Fruit fly (Drosophila melanogaster) whole organism, embryonic: ENCODE results near the gene CG31360.

ENCODE experiments used
- Antp ChIP-seq: fragments of 200-800 bp; sonication (Bioruptor generic); optimal IDR thresholded peaks from 3 replicates; lab custom pipeline; 2016; ENCODE audit warnings: missing biosample characterization, missing genetic modification characterization
- CG1024 ChIP-seq: fragments of 200-800 bp; sonication (Bioruptor generic); IDR thresholded peaks from 2 replicates; pipeline ENCODE4 v1.3.6; 2022; ENCODE audit warnings: missing biosample characterization, missing genetic modification characterization
- CG10431 ChIP-seq: fragments of 200-800 bp; sonication (Bioruptor generic); optimal IDR thresholded peaks from 3 replicates; lab custom pipeline; 2018; ENCODE audit warnings: missing biosample characterization, mild to moderate bottlenecking, missing genetic modification characterization
- CG11456 ChIP-seq: fragments of 200-800 bp; sonication (Bioruptor generic); IDR thresholded peaks from 3 replicates; pipeline ENCODE4 v1.3.6; 2022; ENCODE audit warnings: missing biosample characterization, missing genetic modification characterization
- CG11504 ChIP-seq: fragments of 200-800 bp; sonication (Bioruptor generic); optimal IDR thresholded peaks from 3 replicates; lab custom pipeline; 2019; ENCODE audit warnings: missing biosample characterization, mild to moderate bottlenecking, missing genetic modification characterization, moderate library complexity
- CG11723 ChIP-seq: fragments of 200-800 bp; sonication (Bioruptor generic); optimal IDR thresholded peaks from 2 replicates; lab custom pipeline; 2017; ENCODE audit warnings: missing biosample characterization, mild to moderate bottlenecking, missing genetic modification characterization
- CG15479 ChIP-seq: fragments of 200-800 bp; sonication (Bioruptor generic); optimal IDR thresholded peaks from 3 replicates; lab custom pipeline; 2019; ENCODE audit warnings: missing biosample characterization, mild to moderate bottlenecking, missing genetic modification characterization, moderate library complexity
- CG17802 ChIP-seq: fragments of 200-800 bp; sonication (Bioruptor generic); optimal IDR thresholded peaks from 2 replicates; lab custom pipeline; 2018; ENCODE audit warnings: missing biosample characterization, mild to moderate bottlenecking, missing genetic modification characterization, moderate library complexity
- CG18476 ChIP-seq: fragments of 200-800 bp; sonication (Bioruptor generic); optimal IDR thresholded peaks from 2 replicates; lab custom pipeline; 2016; ENCODE audit warnings: missing biosample characterization, mild to moderate bottlenecking, missing genetic modification characterization
- CG2202 ChIP-seq: fragments of 200-800 bp; sonication (Bioruptor generic); optimal IDR thresholded peaks from 2 replicates; lab custom pipeline; 2018; ENCODE audit warnings: missing biosample characterization, mild to moderate bottlenecking, missing genetic modification characterization
- CG3726 ChIP-seq: fragments of 200-800 bp; sonication (Bioruptor generic); IDR thresholded peaks from 3 replicates; pipeline ENCODE4, ENCODE4 v1.3.6; 2022; ENCODE audit warnings: missing biosample characterization, missing genetic modification characterization
- CG43689 ChIP-seq: fragments of 200-800 bp; sonication (Bioruptor generic); IDR thresholded peaks from 2 replicates; pipeline ENCODE4 v1.3.6; 2022; ENCODE audit warnings: missing biosample characterization, missing genetic modification characterization
- CG4617 ChIP-seq: fragments of 200-800 bp; sonication (Bioruptor generic); optimal IDR thresholded peaks from 3 replicates; lab custom pipeline; 2016; ENCODE audit warnings: missing biosample characterization, missing genetic modification characterization, borderline replicate concordance
- CG5180 ChIP-seq: fragments of 200-800 bp; sonication (Bioruptor generic); optimal IDR thresholded peaks from 3 replicates; lab custom pipeline; 2017; ENCODE audit warnings: missing biosample characterization, missing genetic modification characterization, mild to moderate bottlenecking, moderate library complexity, missing genetic modification reagents
- CG5245 ChIP-seq: fragments of 200-800 bp; sonication (Bioruptor generic); optimal IDR thresholded peaks from 3 replicates; lab custom pipeline; 2016; ENCODE audit warnings: missing biosample characterization, missing genetic modification characterization
- CG6254 ChIP-seq: fragments of 200-800 bp; sonication (Bioruptor generic); optimal IDR thresholded peaks from 3 replicates; lab custom pipeline; 2017; ENCODE audit warnings: mild to moderate bottlenecking, missing biosample characterization, missing genetic modification reagents, missing genetic modification characterization
- CG6765 ChIP-seq: fragments of 200-800 bp; sonication (Bioruptor generic); optimal IDR thresholded peaks from 3 replicates; lab custom pipeline; 2017; ENCODE audit warnings: missing biosample characterization, mild to moderate bottlenecking, missing genetic modification characterization
- CG6854 ChIP-seq: fragments of 200-800 bp; sonication (Bioruptor generic); optimal IDR thresholded peaks from 3 replicates; lab custom pipeline; 2017; ENCODE audit warnings: missing biosample characterization, mild to moderate bottlenecking, missing genetic modification characterization
- CG8290 ChIP-seq, 3 experiments: fragments of 200-800 bp; sonication (Bioruptor generic); optimal IDR thresholded peaks; 2 replicates each; lab custom pipeline; 2016 to 2019; ENCODE audit warnings: missing biosample characterization in 3 of 3, missing genetic modification characterization in 3 of 3, mild to moderate bottlenecking in 2 of 3, moderate library complexity in 1 of 3
- CG8478 ChIP-seq: fragments of >200 bp; optimal IDR thresholded peaks from 2 replicates; lab custom pipeline; 2018
- CTCF ChIP-seq: fragments of 200-800 bp; sonication (Bioruptor generic); optimal IDR thresholded peaks from 2 replicates; lab custom pipeline; 2017; ENCODE audit warnings: missing biosample characterization, mild to moderate bottlenecking, missing genetic modification characterization, moderate library complexity
- Dad ChIP-seq: fragments of 200-800 bp; sonication (Bioruptor generic); optimal IDR thresholded peaks from 3 replicates; lab custom pipeline; 2016; ENCODE audit warnings: missing biosample characterization, missing genetic modification characterization
- Dip2 ChIP-seq: fragments of 200-800 bp; sonication (Bioruptor generic); IDR thresholded peaks from 2 replicates; pipeline ENCODE4 v1.3.6; 2022; ENCODE audit warnings: missing biosample characterization, missing genetic modification characterization
- Dip3 ChIP-seq: fragments of 200-800 bp; sonication (Bioruptor generic); optimal IDR thresholded peaks from 3 replicates; lab custom pipeline; 2016; ENCODE audit warnings: missing biosample characterization, missing genetic modification characterization
- E2f1 ChIP-seq: fragments of 200-800 bp; sonication (Bioruptor generic); IDR thresholded peaks from 2 replicates; pipeline ENCODE4 v1.3.6; 2022; ENCODE audit warnings: missing biosample characterization, missing genetic modification characterization
- ERR ChIP-seq: fragments of 200-800 bp; sonication (Bioruptor generic); optimal IDR thresholded peaks from 2 replicates; lab custom pipeline; 2016; ENCODE audit warnings: missing biosample characterization, missing genetic modification characterization
- Hmx ChIP-seq: fragments of 200-800 bp; sonication (Bioruptor generic); optimal IDR thresholded peaks from 2 replicates; lab custom pipeline; 2016; ENCODE audit warnings: missing biosample characterization, missing genetic modification characterization
- Hr39 ChIP-seq: fragments of >200 bp; optimal IDR thresholded peaks from 2 replicates; lab custom pipeline; 2017
- Mad ChIP-seq: fragments of 200-800 bp; sonication (Bioruptor generic); optimal IDR thresholded peaks from 2 replicates; lab custom pipeline; 2016; ENCODE audit warnings: missing biosample characterization, missing genetic modification characterization
- Med ChIP-seq: fragments of 200-800 bp; sonication (Bioruptor generic); peaks from one replicate; lab custom pipeline; 2016; ENCODE audit warnings: missing biosample characterization, missing genetic modification characterization, mild to moderate bottlenecking, inconsistent platforms, moderate library complexity
- NC2β ChIP-seq: fragments of 200-800 bp; sonication (Bioruptor generic); optimal IDR thresholded peaks from 2 replicates; lab custom pipeline; 2016; ENCODE audit warnings: missing biosample characterization, missing genetic modification characterization
- Neu2 ChIP-seq: fragments of 200-800 bp; sonication (Bioruptor generic); optimal IDR thresholded peaks from 3 replicates; lab custom pipeline; 2016; ENCODE audit warnings: missing biosample characterization, missing genetic modification characterization, borderline replicate concordance
- Optix ChIP-seq: fragments of 200-800 bp; sonication (Bioruptor generic); IDR thresholded peaks from 3 replicates; pipeline ENCODE4 v1.3.6; 2022; ENCODE audit warnings: missing biosample characterization, missing genetic modification characterization
- Ssrp ChIP-seq: fragments of 200-800 bp; sonication (Bioruptor generic); optimal IDR thresholded peaks from 2 replicates; lab custom pipeline; 2018; ENCODE audit warnings: missing biosample characterization, mild to moderate bottlenecking, missing genetic modification characterization, moderate library complexity
- bcd ChIP-seq: fragments of 200-800 bp; sonication (Bioruptor generic); optimal IDR thresholded peaks from 2 replicates; lab custom pipeline; 2017; ENCODE audit warnings: missing biosample characterization, mild to moderate bottlenecking, missing genetic modification characterization
- chinmo ChIP-seq: fragments of 200-800 bp; sonication (Bioruptor generic); IDR thresholded peaks from 4 replicates; pipeline ENCODE4 v1.3.6; 2022; ENCODE audit warnings: missing biosample characterization, missing genetic modification characterization; ENCODE audit not compliant: partially characterized antibody
- fru ChIP-seq: fragments of >200 bp; optimal IDR thresholded peaks from 2 replicates; lab custom pipeline; 2017
- gcm ChIP-seq: fragments of 200-800 bp; sonication (Bioruptor generic); optimal IDR thresholded peaks from 2 replicates; lab custom pipeline; 2019; ENCODE audit warnings: missing biosample characterization, mild to moderate bottlenecking, missing genetic modification characterization, moderate library complexity
- gsb ChIP-seq: fragments of 200-800 bp; sonication (Bioruptor generic); IDR thresholded peaks from 2 replicates; pipeline ENCODE4 v1.3.6; 2022; ENCODE audit warnings: missing biosample characterization, missing genetic modification characterization
- jing ChIP-seq: fragments of 200-800 bp; sonication (Bioruptor generic); optimal IDR thresholded peaks from 2 replicates; lab custom pipeline; 2018; ENCODE audit warnings: missing biosample characterization, mild to moderate bottlenecking, missing genetic modification characterization
- lov ChIP-seq, 2 experiments: fragments of 200-800 bp in 1 of 2; fragments of >200 bp in 1 of 2; sonication (Bioruptor generic) in 1 of 2; IDR thresholded peaks in 1 of 2; optimal IDR thresholded peaks in 1 of 2; 2 replicates in 1 of 2; 3 replicates in 1 of 2; pipeline versions ENCODE4 v1.3.6 to Lab custom; 2017 to 2022; ENCODE audit warnings: missing biosample characterization in 1 of 2, missing genetic modification characterization in 1 of 2
- nerfin-2 ChIP-seq: fragments of 200-800 bp; sonication (Bioruptor generic); IDR thresholded peaks from 2 replicates; pipeline ENCODE4 v1.3.6; 2022; ENCODE audit warnings: missing biosample characterization, missing genetic modification characterization; ENCODE audit not compliant: partially characterized antibody
- org-1 ChIP-seq: fragments of 200-800 bp; sonication (Bioruptor generic); optimal IDR thresholded peaks from 2 replicates; lab custom pipeline; 2017; ENCODE audit warnings: missing biosample characterization, missing genetic modification characterization
- pros ChIP-seq: fragments of 200-800 bp; sonication (Bioruptor generic); optimal IDR thresholded peaks from 3 replicates; lab custom pipeline; 2019; ENCODE audit warnings: missing biosample characterization, mild to moderate bottlenecking, missing genetic modification characterization, moderate library complexity
- psq ChIP-seq: fragments of 200-800 bp; sonication (Bioruptor generic); optimal IDR thresholded peaks from 2 replicates; lab custom pipeline; 2017; ENCODE audit warnings: missing biosample characterization, missing genetic modification characterization
- pzg ChIP-seq: fragments of 200-800 bp; sonication (Bioruptor generic); optimal IDR thresholded peaks from 3 replicates; lab custom pipeline; 2018; ENCODE audit warnings: missing biosample characterization, mild to moderate bottlenecking, missing genetic modification characterization, moderate library complexity
- run ChIP-seq: fragments of 200-800 bp; sonication (Bioruptor generic); optimal IDR thresholded peaks from 3 replicates; lab custom pipeline; 2018; ENCODE audit warnings: missing biosample characterization, mild to moderate bottlenecking, missing genetic modification characterization
- salm ChIP-seq: fragments of 200-800 bp; sonication (Bioruptor generic); optimal IDR thresholded peaks from 2 replicates; lab custom pipeline; 2018; ENCODE audit warnings: missing biosample characterization, mild to moderate bottlenecking, missing genetic modification characterization
- seq ChIP-seq: fragments of 200-800 bp; sonication (Bioruptor generic); IDR thresholded peaks from 2 replicates; pipeline ENCODE4 v1.3.6; 2022; ENCODE audit warnings: missing biosample characterization, missing genetic modification characterization
- tin ChIP-seq: fragments of 200-800 bp; sonication (Bioruptor generic); optimal IDR thresholded peaks from 3 replicates; lab custom pipeline; 2016; ENCODE audit warnings: missing biosample characterization, missing genetic modification characterization
- zen2 ChIP-seq: fragments of 200-800 bp; sonication (Bioruptor generic); IDR thresholded peaks from 3 replicates; pipeline ENCODE4 v1.3.6; 2022; ENCODE audit warnings: missing biosample characterization, missing genetic modification characterization; ENCODE audit not compliant: partially characterized antibody

Gene CG31360

DNA sequence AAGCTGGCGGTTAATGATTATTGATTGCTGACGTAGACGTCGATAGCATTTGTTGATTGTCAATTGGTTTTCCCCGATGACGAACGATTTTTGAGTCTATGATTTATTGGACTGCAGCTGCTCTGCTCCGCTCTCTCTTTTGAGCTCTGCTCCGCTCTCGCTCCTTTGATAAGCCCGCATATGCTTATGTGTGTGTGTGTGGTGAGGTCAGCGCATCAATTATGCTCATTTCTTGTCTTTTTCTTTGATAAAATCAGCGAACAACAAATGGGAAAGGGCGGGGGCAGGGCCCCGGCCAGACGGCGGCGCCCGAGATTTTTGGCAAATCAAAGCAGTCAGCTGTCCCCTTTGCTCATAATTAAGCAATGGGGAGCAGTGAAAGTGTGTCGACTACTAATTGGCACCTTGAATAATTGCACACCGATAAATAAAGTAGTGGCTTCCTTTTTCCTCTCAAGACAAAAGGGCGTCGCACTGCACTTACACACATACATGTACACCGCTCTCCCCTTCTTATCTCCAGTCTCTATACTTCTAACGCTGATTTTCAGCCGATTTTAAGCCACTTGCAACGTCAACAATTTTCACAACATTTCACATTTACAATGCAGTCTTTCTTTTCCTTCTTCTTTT lies 3.2 kb upstream of the CG31360 start (continued):
- TF ChIP-seq CG6765 (GFP tag; lab: Kevin White, UChicago) (no peak), ERR (GFP tag; lab: Kevin White, UChicago) (no peak), jing (GFP tag; lab: Kevin White, UChicago) (no peak), Mad (GFP tag; lab: Kevin White, UChicago) (no peak), CG5245 (GFP tag; lab: Kevin White, UChicago) (no peak), fru (lab: Kevin White, UChicago) (no peak), zen2 (no peak), salm (tag; lab: Kevin White, UChicago) (no peak), CG17802 (tag; lab: Kevin White, UChicago) (no peak), E2f1 (GFP tag; lab: Robert Waterston, UW) (no peak), CG3726 (GFP tag; lab: Robert Waterston, UW) (no peak), CG8478 (no peak), CG11723 (GFP tag; lab: Kevin White, UChicago) (no peak), CG18476 (GFP tag; lab: Kevin White, UChicago) (no peak), CG1024 (GFP tag; lab: Robert Waterston, UW) (no peak), CG8290 (GFP tag; optimal IDR thresholded peaks at IDR 0.05; lab: Kevin White, UChicago) (no peak), CG8290 (tag; optimal IDR thresholded peaks at IDR 0.05; lab: Kevin White, UChicago) (no peak), CG15479 (GFP tag; lab: Kevin White, UChicago) (peak; percentile 36), org-1 (no peak), nerfin-2 (GFP tag; lab: Robert Waterston, UW) (no peak), CG43689 (GFP tag; lab: Robert Waterston, UW) (no peak), CG10431 (no peak), CG2202 (tag; lab: Kevin White, UChicago) (no peak), Dip2 (GFP tag; lab: Robert Waterston, UW) (no peak), pros (GFP tag; lab: Kevin White, UChicago) (peak; percentile 77), NC2β (GFP tag; lab: Kevin White, UChicago) (no peak), lov (optimal IDR thresholded peaks at IDR 0.05; lab: Kevin White, UChicago) (peak; percentile 9), lov (GFP tag; IDR thresholded peaks at IDR 0.05; lab: Robert Waterston, UW) (no peak), Neu2 (peak; percentile 84), bcd (GFP tag; lab: Kevin White, UChicago) (no peak), CG11504 (tag; lab: Kevin White, UChicago) (no peak), Ssrp (tag; lab: Kevin White, UChicago) (peak; percentile 8), CG5180 (GFP tag; lab: Kevin White, UChicago) (peak; percentile 4), gcm (GFP tag; lab: Kevin White, UChicago) (peak; percentile 42), Hmx (no peak), Optix (no peak), CG11456 (GFP tag; lab: Robert Waterston, UW) (no peak), seq (no peak), pzg (GFP tag; lab: Kevin White, UChicago) (no peak), Dip3 (no peak), CTCF (GFP tag; lab: Kevin White, UChicago) (no peak), chinmo (GFP tag; lab: Robert Waterston, UW) (no peak), Hr39 (lab: Kevin White, UChicago) (no peak), tin (GFP tag; lab: Kevin White, UChicago) (no peak), run (tag; lab: Kevin White, UChicago) (no peak), Antp (GFP tag; lab: Kevin White, UChicago) (no peak), CG4617 (GFP tag; lab: Kevin White, UChicago) (no peak), CG6854 (GFP tag; lab: Kevin White, UChicago) (no peak), gsb (GFP tag; lab: Robert Waterston, UW) (no peak), psq (GFP tag; lab: Kevin White, UChicago) (no peak), Dad (GFP tag; lab: Kevin White, UChicago) (no peak), CG6254 (GFP tag; lab: Kevin White, UChicago) (no peak), Med (GFP tag; lab: Kevin White, UChicago) (peak; percentile 10)
